Worm (Caenorhabditis elegans): ENCODE results near the gene nspb-10.

DNA sequence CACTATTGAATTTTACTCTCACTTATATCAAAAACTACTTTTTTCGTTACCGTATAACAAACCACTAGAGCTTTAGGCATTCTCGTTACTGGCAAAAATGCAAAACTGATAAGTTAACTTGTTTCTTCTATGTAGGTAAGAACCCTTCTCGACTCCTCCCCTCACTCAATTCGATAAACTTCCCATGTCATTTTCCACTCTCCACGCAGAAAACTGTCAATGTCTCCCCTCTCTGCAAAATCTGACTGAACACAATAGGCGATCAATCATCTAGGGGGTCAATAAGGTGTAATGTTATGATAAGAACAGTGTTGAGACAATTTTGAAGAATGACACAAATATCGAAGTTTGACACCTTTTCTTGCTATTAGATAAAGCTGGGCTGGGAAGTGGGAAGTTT is 30.7 kb upstream of the nspb-10 start:
- TF ChIP-seq aha-1 (tag; optimal IDR thresholded peaks at IDR 0.05) (no peak), aly-2 (tag; optimal IDR thresholded peaks at IDR 0.05) (no peak), isw-1 (GFP tag; IDR thresholded peaks at IDR 0.05) (no peak), alr-1 (tag; optimal IDR thresholded peaks at IDR 0.05; ENCODE audit: borderline replicate concordance) (no peak), fkh-10 (GFP tag; optimal IDR thresholded peaks at IDR 0.05) (no peak), nhr-11 (tag; optimal IDR thresholded peaks at IDR 0.05) (no peak), lin-13 (GFP tag; optimal IDR thresholded peaks at IDR 0.05) (no peak), nhr-19 (GFP tag; conservative IDR thresholded peaks at IDR 0.05) (no peak)

Data from whole organism, L1 larva.